Fruit fly (Drosophila melanogaster): ENCODE data around the gene Dys.
A peak's percentile ranks its signal among the peaks of the same experiment; 100 is the strongest.

Gene Dys

dm6 chr3R:19623606-19624005, 162.7 kb downstream of the Dys start (continued):
- TF ChIP-seq Dek (tag; optimal IDR thresholded peaks at IDR 0.05), result peak; percentile 33
- TF ChIP-seq Spps (tag; optimal IDR thresholded peaks at IDR 0.05), result no peak
- TF ChIP-seq jumu (GFP tag; optimal IDR thresholded peaks at IDR 0.05), result peak; percentile 18
- no peak for TF ChIP-seq CG6175 (GFP tag; IDR thresholded peaks at IDR 0.05)
- no peak for TF ChIP-seq CG7271 (tag; optimal IDR thresholded peaks at IDR 0.05)
- no peak for TF ChIP-seq CG9797 (GFP tag; optimal IDR thresholded peaks at IDR 0.05)
- peak; percentile 34 for TF ChIP-seq CG13424 (tag; optimal IDR thresholded peaks at IDR 0.05)
- peak; percentile 73 for TF ChIP-seq lmd (GFP tag; IDR thresholded peaks at IDR 0.05)
- peak; percentile 40 for TF ChIP-seq CG43689 (GFP tag; IDR thresholded peaks at IDR 0.05)
- TF ChIP-seq CG4854 (GFP tag; optimal IDR thresholded peaks at IDR 0.05), result peak; percentile 24
- no peak for TF ChIP-seq schlank (tag; optimal IDR thresholded peaks at IDR 0.05)
- peak; percentile 52; the same call in 1 of the 2 replicates for TF ChIP-seq ttk (GFP tag; IDR thresholded peaks at IDR 0.05)
- no peak for TF ChIP-seq jigr1 (GFP tag; IDR thresholded peaks at IDR 0.05)
- no peak for TF ChIP-seq CG13894 (tag; optimal IDR thresholded peaks at IDR 0.05)
- TF ChIP-seq prd (optimal IDR thresholded peaks at IDR 0.05), result no peak
- peak; percentile 68 for TF ChIP-seq prd (GFP tag; IDR thresholded peaks at IDR 0.05)
- TF ChIP-seq her (GFP tag; optimal IDR thresholded peaks at IDR 0.05), result peak; percentile 26
- TF ChIP-seq D19A (tag; optimal IDR thresholded peaks at IDR 0.05), result peak; percentile 39
- TF ChIP-seq Jarid2 (GFP tag; optimal IDR thresholded peaks at IDR 0.05), result no peak
- peak; percentile 19 for TF ChIP-seq CG30431 (GFP tag; optimal IDR thresholded peaks at IDR 0.05)
- peak; percentile 10 for TF ChIP-seq Lhr (GFP tag; optimal IDR thresholded peaks at IDR 0.05)
- TF ChIP-seq CG12744 (GFP tag; optimal IDR thresholded peaks at IDR 0.05), result peak; percentile 46
- TF ChIP-seq maf-S (GFP tag; optimal IDR thresholded peaks at IDR 0.05), result peak; percentile 62
- TF ChIP-seq abd-A (tag; optimal IDR thresholded peaks at IDR 0.05), result no peak
- TF ChIP-seq CG7963 (GFP tag; IDR thresholded peaks at IDR 0.05; ENCODE audit: partially characterized antibody), result no peak
- TF ChIP-seq lbe (GFP tag; optimal IDR thresholded peaks at IDR 0.05), result no peak
- peak; percentile 57 for TF ChIP-seq CG17385 (GFP tag; optimal IDR thresholded peaks at IDR 0.05)
- peak; percentile 65; the same call in 1 of the 2 replicates for TF ChIP-seq wdn (GFP tag; IDR thresholded peaks at IDR 0.05)
- no peak for TF ChIP-seq CG30020 (tag; optimal IDR thresholded peaks at IDR 0.05)
- no peak for TF ChIP-seq z (GFP tag; IDR thresholded peaks at IDR 0.05)
- TF ChIP-seq B-H1 (GFP tag; IDR thresholded peaks at IDR 0.05), result peak; percentile 53
- TF ChIP-seq Doc3 (GFP tag; IDR thresholded peaks at IDR 0.05; ENCODE audit: partially characterized antibody), result no peak
- TF ChIP-seq CG15696 (tag; optimal IDR thresholded peaks at IDR 0.05), result no peak
- peak; percentile 42 for TF ChIP-seq CG9727 (GFP tag; optimal IDR thresholded peaks at IDR 0.05)
- peak; percentile 1 for TF ChIP-seq Max (GFP tag; optimal IDR thresholded peaks at IDR 0.05)
- TF ChIP-seq fd64A (GFP tag; optimal IDR thresholded peaks at IDR 0.05), result no peak
- no peak for TF ChIP-seq zen2 (GFP tag; IDR thresholded peaks at IDR 0.05; ENCODE audit: partially characterized antibody)

- peak; percentile 70 for TF ChIP-seq sd (tag; optimal IDR thresholded peaks at IDR 0.05)
- TF ChIP-seq phol (tag; optimal IDR thresholded peaks at IDR 0.05), result no peak
- TF ChIP-seq CG8290 (GFP tag; optimal IDR thresholded peaks at IDR 0.05), result no peak
- peak in 1 of 2 experiments; percentile 13 for TF ChIP-seq CG8290 (tag; optimal IDR thresholded peaks at IDR 0.05)
- peak in 1 of 2 experiments; percentile 59 for TF ChIP-seq Trl (optimal IDR thresholded peaks at IDR 0.05)
- TF ChIP-seq Trl (GFP tag; optimal IDR thresholded peaks at IDR 0.05), result no peak
- TF ChIP-seq Nf-YA (GFP tag; IDR thresholded peaks at IDR 0.05), result no peak
- no peak for TF ChIP-seq Hmx (GFP tag; optimal IDR thresholded peaks at IDR 0.05)
- TF ChIP-seq ftz-f1 (GFP tag; optimal IDR thresholded peaks at IDR 0.05), result peak; percentile 34
- TF ChIP-seq pan (optimal IDR thresholded peaks at IDR 0.05), result no peak
- peak in 1 of 2 experiments; percentile 30 for TF ChIP-seq pan (GFP tag; optimal IDR thresholded peaks at IDR 0.05 in 1 of 2, IDR thresholded peaks at IDR 0.05 in 1 of 2)
- peak; percentile 68 for TF ChIP-seq gem (tag; optimal IDR thresholded peaks at IDR 0.05)
- TF ChIP-seq exex (tag; optimal IDR thresholded peaks at IDR 0.05), result peak; percentile 19
- TF ChIP-seq Drgx (GFP tag; IDR thresholded peaks at IDR 0.05), result no peak
- TF ChIP-seq Med (GFP tag), result peak; percentile 70
- no peak for TF ChIP-seq pita (GFP tag; optimal IDR thresholded peaks at IDR 0.05)
- peak; percentile 42 for TF ChIP-seq CG12769 (tag; optimal IDR thresholded peaks at IDR 0.05)
- no peak for TF ChIP-seq zf30C (GFP tag; optimal IDR thresholded peaks at IDR 0.05)
Observed at dm6 chr3R:19624482-19624881, 163.6 kb downstream of the Dys start.
